Worm (Caenorhabditis elegans): ENCODE measurements around the gene C29F9.6.

- TF ChIP-seq T22C8.4 (GFP tag; IDR thresholded peaks at IDR 0.05), result no peak
- TF ChIP-seq tab-1 (GFP tag; IDR thresholded peaks at IDR 0.05), result no peak
- TF ChIP-seq flt-1 (GFP tag; IDR thresholded peaks at IDR 0.05), result no peak
- no peak for TF ChIP-seq med-1 (GFP tag; optimal IDR thresholded peaks at IDR 0.05; ENCODE audit: insufficient read depth)
- no peak for TF ChIP-seq ztf-29 (GFP tag; IDR thresholded peaks at IDR 0.05)
- no peak for TF ChIP-seq ztf-23 (GFP tag; IDR thresholded peaks at IDR 0.05)
These were observed 36.4 kb downstream of the C29F9.6 start for ce11 chrIII:151084-151483.
